Worm (Caenorhabditis elegans) whole organism, L4 larva: ENCODE results near the gene cht-4.
A peak's percentile ranks its signal among the peaks of the same experiment; 100 is the strongest.

Experiments
- D1046.2 ChIP-seq: fragments of 200-800 bp; sonication (Bioruptor generic); IDR thresholded peaks from 2 replicates; pipeline ENCODE4 v1.3.6; 2022; ENCODE audit warnings: missing genetic modification characterization, missing compliant biosample characterization
- F44E2.7 ChIP-seq: fragments of 200-800 bp; sonication (Bioruptor generic); IDR thresholded peaks from 2 replicates; pipeline ENCODE4 v2.1.2; 2022; ENCODE audit warnings: missing genetic modification characterization, missing compliant biosample characterization
- F49E8.2 ChIP-seq: sonication (generic microtip); optimal IDR thresholded peaks from 2 replicates; lab custom pipeline; 2016; ENCODE audit warnings: missing compliant biosample characterization, mild to moderate bottlenecking, missing genetic modification characterization, borderline replicate concordance
- T20F7.1 ChIP-seq: fragments of 200-800 bp; sonication (Bioruptor generic); optimal IDR thresholded peaks from 2 replicates; lab custom pipeline; 2018; ENCODE audit warnings: mild to moderate bottlenecking, missing genetic modification characterization, missing compliant biosample characterization
- T26A8.4 ChIP-seq: fragments of 200-800 bp; sonication (Bioruptor generic); IDR thresholded peaks from 2 replicates; pipeline ENCODE4 v1.3.6; 2022; ENCODE audit warnings: missing genetic modification characterization, missing compliant biosample characterization
- Y75B8A.6 ChIP-seq: fragments of 200-800 bp; sonication (Bioruptor generic); IDR thresholded peaks from 2 replicates; pipeline ENCODE4 v1.3.6; 2022; ENCODE audit warnings: missing genetic modification reagents, missing genetic modification characterization, missing compliant biosample characterization
- aha-1 ChIP-seq: fragments of 150-350 bp; peaks from one replicate; lab custom pipeline; 2014; ENCODE audit warnings: missing biosample characterization, missing genetic modification characterization
- ama-1 ChIP-seq: fragments of 150-350 bp; optimal IDR thresholded peaks from 2 replicates; lab custom pipeline; 2014; ENCODE audit warnings: inconsistent platforms, mixed read lengths
- attf-4 ChIP-seq: sonication (generic microtip); optimal IDR thresholded peaks from 3 replicates; lab custom pipeline; 2017; ENCODE audit warnings: missing biosample characterization, missing genetic modification characterization
- ceh-28 ChIP-seq: fragments of 150-350 bp; optimal IDR thresholded peaks from 2 replicates; lab custom pipeline; 2014; ENCODE audit warnings: missing biosample characterization, missing genetic modification reagents, missing genetic modification characterization
- ceh-44 ChIP-seq: fragments of 200-800 bp; sonication (Bioruptor generic); IDR thresholded peaks from 2 replicates; pipeline ENCODE4 v1.3.6; 2022; ENCODE audit warnings: missing genetic modification reagents, missing genetic modification characterization, missing compliant biosample characterization
- ceh-82 ChIP-seq: sonication (generic microtip); optimal IDR thresholded peaks from 2 replicates; lab custom pipeline; 2017; ENCODE audit warnings: missing biosample characterization, missing genetic modification characterization
- ces-1 ChIP-seq: fragments of 150-350 bp; sonication (generic microtip); optimal IDR thresholded peaks from 4 replicates; lab custom pipeline; 2014; ENCODE audit warnings: missing biosample characterization, missing genetic modification reagents, missing genetic modification characterization
- ctbp-1 ChIP-seq: fragments of 200-800 bp; sonication (Bioruptor generic); IDR thresholded peaks from 2 replicates; pipeline ENCODE4 v1.3.6; 2022; ENCODE audit warnings: missing genetic modification reagents, missing genetic modification characterization, missing compliant biosample characterization
- daf-16 ChIP-seq, 3 experiments: sonication (generic microtip); optimal IDR thresholded peaks; 2 replicates each; lab custom pipeline; 2016 to 2017; ENCODE audit warnings: missing genetic modification characterization in 3 of 3, missing genetic modification reagents in 3 of 3, mild to moderate bottlenecking in 2 of 3, missing compliant biosample characterization in 2 of 3, missing biosample characterization in 1 of 3, moderate library complexity in 1 of 3
- dmd-9 ChIP-seq: fragments of 200-800 bp; sonication (Bioruptor generic); IDR thresholded peaks from 2 replicates; pipeline ENCODE4 v1.3.6; 2022; ENCODE audit warnings: missing genetic modification reagents, missing genetic modification characterization, missing compliant biosample characterization
- dpl-1 ChIP-seq: fragments of 150-350 bp; optimal IDR thresholded peaks from 2 replicates; lab custom pipeline; 2014; ENCODE audit warnings: missing biosample characterization, missing genetic modification reagents, missing genetic modification characterization
- egl-27 ChIP-seq: sonication (generic microtip); optimal IDR thresholded peaks from 3 replicates; lab custom pipeline; 2017; ENCODE audit warnings: missing biosample characterization, missing genetic modification reagents, missing genetic modification characterization
- fos-1 ChIP-seq: fragments of 150-350 bp; optimal IDR thresholded peaks from 2 replicates; lab custom pipeline; 2014; ENCODE audit warnings: missing biosample characterization, missing genetic modification characterization
- gei-8 ChIP-seq: fragments of 200-800 bp; sonication (Bioruptor generic); optimal IDR thresholded peaks from 2 replicates; lab custom pipeline; 2018; ENCODE audit warnings: mild to moderate bottlenecking, missing genetic modification characterization, missing compliant biosample characterization
- hlh-11 ChIP-seq: fragments of 200-800 bp; sonication (Bioruptor generic); optimal IDR thresholded peaks from 2 replicates; lab custom pipeline; 2018; ENCODE audit warnings: mild to moderate bottlenecking, missing genetic modification characterization, missing compliant biosample characterization
- hmg-1.1 ChIP-seq: fragments of 200-800 bp; sonication (Bioruptor generic); IDR thresholded peaks from 2 replicates; pipeline ENCODE4 v1.3.6; 2022; ENCODE audit warnings: missing genetic modification reagents, missing genetic modification characterization, missing compliant biosample characterization
- jun-1 ChIP-seq: fragments of 150-350 bp; optimal IDR thresholded peaks from 2 replicates; lab custom pipeline; 2014; ENCODE audit warnings: missing biosample characterization, missing genetic modification reagents, missing genetic modification characterization
- lin-1 ChIP-seq: fragments of 200-800 bp; sonication (Bioruptor generic); IDR thresholded peaks from 2 replicates; pipeline ENCODE4 v1.3.6; 2022; ENCODE audit warnings: missing genetic modification reagents, missing genetic modification characterization, missing compliant biosample characterization
- lir-3 ChIP-seq: sonication (generic microtip); optimal IDR thresholded peaks from 2 replicates; lab custom pipeline; 2016; ENCODE audit warnings: mild to moderate bottlenecking, missing genetic modification characterization, missing compliant biosample characterization
- mep-1 ChIP-seq: fragments of 150-350 bp; sonication (generic microtip); optimal IDR thresholded peaks from 3 replicates; lab custom pipeline; 2014; ENCODE audit warnings: missing biosample characterization, missing genetic modification characterization
- mxl-3 ChIP-seq: fragments of 200-800 bp; sonication (Bioruptor generic); optimal IDR thresholded peaks from 2 replicates; lab custom pipeline; 2018; ENCODE audit warnings: mild to moderate bottlenecking, missing genetic modification characterization, missing compliant biosample characterization
- nhr-10 ChIP-seq: fragments of 150-350 bp; optimal IDR thresholded peaks from 2 replicates; lab custom pipeline; 2014; ENCODE audit warnings: missing biosample characterization, missing genetic modification characterization
- nhr-102 ChIP-seq: sonication (generic microtip); optimal IDR thresholded peaks from 2 replicates; lab custom pipeline; 2016; ENCODE audit warnings: mild to moderate bottlenecking, missing genetic modification characterization, moderate library complexity, missing compliant biosample characterization
- nhr-111 ChIP-seq: fragments of 200-800 bp; sonication (Bioruptor generic); optimal IDR thresholded peaks from 2 replicates; lab custom pipeline; 2018; ENCODE audit warnings: mild to moderate bottlenecking, missing genetic modification characterization, missing compliant biosample characterization
- nhr-237 ChIP-seq: sonication (generic microtip); optimal IDR thresholded peaks from 2 replicates; lab custom pipeline; 2017; ENCODE audit warnings: missing biosample characterization, missing genetic modification characterization
- nhr-25 ChIP-seq: sonication (generic microtip); optimal IDR thresholded peaks from 2 replicates; lab custom pipeline; 2017; ENCODE audit warnings: missing genetic modification characterization, mild to moderate bottlenecking, missing compliant biosample characterization, antibody characterized with exemption, moderate library complexity, borderline replicate concordance; ENCODE audit not compliant: insufficient read depth
- nhr-77 ChIP-seq: fragments of 150-350 bp; optimal IDR thresholded peaks from 2 replicates; lab custom pipeline; 2014; ENCODE audit warnings: missing biosample characterization, missing genetic modification characterization
- pha-4 ChIP-seq, 2 experiments: fragments of 150-350 bp in 1 of 2; fragments of 200-800 bp in 1 of 2; sonication (Bioruptor generic) in 1 of 2; IDR thresholded peaks in 1 of 2; optimal IDR thresholded peaks in 1 of 2; 2 replicates each; pipeline versions ENCODE4 v1.3.6 to Lab custom; 2014 to 2022; ENCODE audit warnings: missing genetic modification characterization in 2 of 2, missing genetic modification reagents in 2 of 2, missing biosample characterization in 1 of 2, missing compliant biosample characterization in 1 of 2
- pqm-1 ChIP-seq: sonication (generic microtip); optimal IDR thresholded peaks from 2 replicates; lab custom pipeline; 2017; ENCODE audit warnings: missing biosample characterization, missing genetic modification characterization
- sdz-12 ChIP-seq: fragments of 200-800 bp; sonication (Bioruptor generic); optimal IDR thresholded peaks from 2 replicates; lab custom pipeline; 2018; ENCODE audit warnings: mild to moderate bottlenecking, missing genetic modification characterization, missing compliant biosample characterization
- spr-3 ChIP-seq: fragments of 200-800 bp; sonication (Bioruptor generic); optimal IDR thresholded peaks from 2 replicates; lab custom pipeline; 2018; ENCODE audit warnings: mild to moderate bottlenecking, missing genetic modification characterization, missing compliant biosample characterization
- unc-39 ChIP-seq: sonication (generic microtip); optimal IDR thresholded peaks from 2 replicates; lab custom pipeline; 2017; ENCODE audit warnings: missing biosample characterization, missing genetic modification characterization
- vab-7 ChIP-seq: fragments of 200-800 bp; sonication (Bioruptor generic); IDR thresholded peaks from 2 replicates; pipeline ENCODE4 v1.3.6; 2022; ENCODE audit warnings: missing genetic modification reagents, missing genetic modification characterization, missing compliant biosample characterization
- zfp-2 ChIP-seq: sonication (generic microtip); optimal IDR thresholded peaks from 2 replicates; lab custom pipeline; 2016; ENCODE audit warnings: mild to moderate bottlenecking, missing genetic modification characterization, missing compliant biosample characterization
- zfp-3 ChIP-seq: fragments of 200-800 bp; sonication (Bioruptor generic); conservative IDR thresholded peaks from 2 replicates; pipeline ENCODE4 v1.3.6; 2022; ENCODE audit warnings: missing genetic modification reagents, missing genetic modification characterization, missing compliant biosample characterization

cht-4 gene

DNA sequence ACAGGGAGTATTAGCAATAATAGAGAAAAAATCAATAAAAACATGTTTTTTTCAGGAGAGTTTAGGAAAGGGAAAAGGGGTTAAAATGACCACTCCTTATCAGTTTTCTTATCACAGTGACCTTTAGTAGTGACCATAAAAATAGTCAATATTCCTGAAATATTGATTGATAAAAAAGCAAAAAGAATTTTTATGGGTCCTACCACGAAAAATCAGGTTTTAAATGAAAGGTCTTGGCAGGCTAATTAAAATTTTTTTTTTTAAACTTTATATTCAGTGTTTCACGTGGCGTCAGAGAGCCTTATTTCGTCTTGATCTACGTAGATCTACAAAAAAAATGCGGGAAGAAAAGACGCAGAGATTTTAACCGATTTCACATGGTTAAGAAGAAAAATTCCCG is at the start of gene cht-4:
cht-4 (minus strand) TSS at position 101 of the 400 bp plus-strand sequence.
- TF ChIP-seq sdz-12 = no peak
- TF ChIP-seq mxl-3 (GFP tag; lab: Kevin White, UChicago) = no peak
- TF ChIP-seq daf-16 (GFP tag; optimal IDR thresholded peaks at IDR 0.05; lab: Kevin White, UChicago) = no peak
- TF ChIP-seq daf-16 (tag; optimal IDR thresholded peaks at IDR 0.05; lab: Kevin White, UChicago) = peak; percentile 46
- no peak for TF ChIP-seq nhr-111 (GFP tag; lab: Kevin White, UChicago)
- TF ChIP-seq ctbp-1 (GFP tag; lab: Robert Waterston, UW) = no peak
- TF ChIP-seq, all 104 proteins: peak for 1

DNA sequence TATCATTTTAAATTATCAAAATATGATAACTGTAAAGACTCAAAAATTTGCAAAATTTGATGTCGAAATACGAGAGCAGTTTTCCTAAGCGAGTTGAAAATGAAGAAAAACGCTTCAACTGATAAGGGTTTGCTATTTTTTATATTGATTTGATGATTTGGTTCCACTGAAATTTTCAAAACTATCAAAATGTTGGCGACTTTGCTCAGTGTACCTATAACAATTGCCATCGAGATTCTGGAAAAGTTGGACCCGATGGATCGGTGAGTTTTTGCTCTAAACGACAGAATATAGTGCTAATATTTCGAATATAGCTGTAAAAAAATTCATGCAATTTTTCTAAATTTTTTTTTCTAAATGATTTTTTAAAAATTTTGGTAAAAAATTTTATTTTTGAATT is 48.5 kb upstream of the cht-4 start, which contains the start of the genes fbxa-13 and Y22D7AR.2:
fbxa-13 (minus strand) TSS at position 101 of the 400 bp plus-strand sequence.
Y22D7AR.2 (plus strand) TSS at position 148 of the 400 bp plus-strand sequence.
- TF ChIP-seq pqm-1 (tag; lab: Kevin White, UChicago) (peak; percentile 6), dpl-1 (GFP tag; lab: Kevin White, UChicago) (no peak)

DNA sequence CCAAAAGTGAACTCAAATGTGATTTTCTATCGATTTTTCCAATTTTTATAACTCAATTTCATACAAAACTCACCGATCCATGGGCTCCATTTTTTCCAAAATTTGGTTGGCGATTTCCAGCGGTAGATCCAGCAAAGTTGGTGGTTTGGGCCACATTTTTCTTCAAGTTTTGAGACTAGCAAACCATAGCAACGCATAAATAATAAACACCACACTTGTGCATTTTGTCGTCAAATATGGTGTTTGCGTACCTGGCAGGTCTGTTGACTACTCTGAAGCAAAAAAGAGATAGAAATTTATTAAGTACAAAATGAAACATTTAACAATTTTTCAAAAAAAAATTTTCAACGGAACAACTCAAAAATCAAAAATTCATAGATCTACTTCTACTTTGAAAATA is 48.1 kb upstream of the cht-4 start:
- TF ChIP-seq pha-4 (GFP tag; IDR thresholded peaks at IDR 0.05; lab: Robert Waterston, UW) (no peak), pha-4 (tag; optimal IDR thresholded peaks at IDR 0.05; lab: Kevin White, UChicago) (no peak), ces-1 (GFP tag; lab: Kevin White, UChicago) (no peak), aha-1 (peak; percentile 81), ceh-82 (tag; lab: Kevin White, UChicago) (no peak), dpl-1 (GFP tag; lab: Kevin White, UChicago) (peak; percentile 28), nhr-77 (tag; lab: Kevin White, UChicago) (peak; percentile 36), hmg-1.1 (GFP tag; lab: Robert Waterston, UW) (0 out of 2 replicates have a peak, but pooled peaks have one; percentile 30)

DNA sequence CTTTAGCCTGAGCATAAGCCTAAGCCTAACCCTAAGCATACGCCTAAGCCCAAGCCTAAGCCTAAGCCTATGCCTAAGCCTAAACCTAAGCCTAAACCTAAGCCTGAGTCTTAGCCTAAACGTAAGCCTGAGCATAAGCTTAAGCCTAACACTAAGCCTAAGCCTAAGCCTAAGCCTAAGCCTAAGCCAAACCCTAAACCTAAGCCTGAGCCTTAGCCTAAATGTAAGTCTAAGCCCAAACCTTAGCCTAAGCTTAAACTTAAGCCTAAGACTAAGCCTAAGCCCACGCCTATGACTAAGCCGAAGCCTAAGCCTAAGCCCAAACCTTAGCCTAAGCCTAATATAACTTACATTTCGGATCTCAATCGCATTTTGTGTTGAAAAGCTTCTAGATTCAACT is 46.7 kb upstream of the cht-4 start:
- TF ChIP-seq D1046.2 (GFP tag; lab: Robert Waterston, UW) (0 out of 2 replicates have a peak, but pooled peaks have one; percentile 42), T20F7.1 (GFP tag; lab: Kevin White, UChicago) (no peak)

DNA sequence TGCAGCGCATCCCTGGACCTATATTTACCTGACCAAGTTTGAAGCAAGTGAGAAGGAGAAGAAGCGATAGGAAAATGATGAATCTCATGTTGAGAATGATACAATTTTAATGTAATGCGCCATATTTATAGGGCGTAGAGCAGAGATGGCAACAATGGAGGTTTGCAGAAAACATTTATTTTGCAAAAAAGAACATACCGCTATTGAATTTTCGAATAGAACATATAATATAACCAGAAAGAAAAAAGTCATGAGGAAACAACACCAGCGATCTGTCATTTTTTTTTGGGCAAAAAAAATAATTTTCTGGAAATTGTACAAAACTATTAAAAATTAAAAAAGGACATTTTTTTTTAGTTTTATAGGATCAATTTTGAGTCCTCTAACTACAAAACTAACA is 45.1 kb upstream of the cht-4 start, which contains the start of gene spex-3:
spex-3 (minus strand) TSS at position 101 of the 400 bp plus-strand sequence.
- TF ChIP-seq jun-1 (tag; lab: Kevin White, UChicago) (no peak), ceh-44 (no peak), dmd-9 (GFP tag; lab: Robert Waterston, UW) (no peak), ceh-82 (tag; lab: Kevin White, UChicago) (no peak), Y75B8A.6 (GFP tag; lab: Robert Waterston, UW) (no peak), egl-27 (tag; lab: Kevin White, UChicago) (no peak), fos-1 (tag; lab: Kevin White, UChicago) (no peak), nhr-25 (tag; lab: Kevin White, UChicago) (no peak), spr-3 (GFP tag; lab: Kevin White, UChicago) (no peak), nhr-237 (tag; lab: Kevin White, UChicago) (no peak), mxl-3 (GFP tag; lab: Kevin White, UChicago) (no peak), nhr-10 (tag; lab: Kevin White, UChicago) (no peak), zfp-3 (GFP tag; lab: Robert Waterston, UW) (no peak), F44E2.7 (no peak)

DNA sequence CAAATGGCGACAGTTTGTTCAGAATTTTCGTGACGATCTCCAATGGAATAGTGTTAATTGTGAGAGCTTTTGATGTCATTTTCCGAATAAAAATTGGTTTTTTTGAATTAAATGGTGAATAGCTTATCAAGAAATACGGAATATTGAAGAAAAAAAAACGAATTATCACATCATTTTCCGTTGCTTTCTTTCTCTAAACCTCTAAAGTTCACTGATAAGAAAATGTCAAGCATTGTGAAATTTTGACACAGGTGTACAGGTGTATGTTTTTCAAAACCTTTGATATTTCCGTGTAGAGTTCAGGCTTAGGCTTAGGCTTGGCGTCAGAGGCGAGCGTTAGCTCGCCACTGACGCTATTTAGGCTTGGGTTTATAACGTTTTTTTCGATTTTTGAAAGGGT is 41.6 kb upstream of the cht-4 start, which contains the start of gene fbxa-74:
fbxa-74 (minus strand) TSS at position 145 of the 400 bp plus-strand sequence.
- TF ChIP-seq nhr-237 (tag; lab: Kevin White, UChicago) (no peak), ceh-28 (tag; lab: Kevin White, UChicago) (no peak), T20F7.1 (GFP tag; lab: Kevin White, UChicago) (no peak), vab-7 (no peak), nhr-102 (no peak), gei-8 (GFP tag; lab: Kevin White, UChicago) (no peak), unc-39 (no peak), lir-3 (tag; lab: Kevin White, UChicago) (no peak), T26A8.4 (GFP tag; lab: Robert Waterston, UW) (no peak), attf-4 (tag; lab: Kevin White, UChicago) (no peak), ama-1 (no peak), F49E8.2 (no peak), zfp-2 (tag; lab: Kevin White, UChicago) (no peak), mep-1 (tag; lab: Kevin White, UChicago) (no peak), hlh-11 (tag; lab: Kevin White, UChicago) (peak; percentile 36), lin-1 (GFP tag; lab: Robert Waterston, UW) (no peak), Y75B8A.6 (GFP tag; lab: Robert Waterston, UW) (no peak), zfp-3 (GFP tag; lab: Robert Waterston, UW) (no peak)
